Fruit fly (Drosophila melanogaster): ENCODE results near the gene CG44475.

DNA sequence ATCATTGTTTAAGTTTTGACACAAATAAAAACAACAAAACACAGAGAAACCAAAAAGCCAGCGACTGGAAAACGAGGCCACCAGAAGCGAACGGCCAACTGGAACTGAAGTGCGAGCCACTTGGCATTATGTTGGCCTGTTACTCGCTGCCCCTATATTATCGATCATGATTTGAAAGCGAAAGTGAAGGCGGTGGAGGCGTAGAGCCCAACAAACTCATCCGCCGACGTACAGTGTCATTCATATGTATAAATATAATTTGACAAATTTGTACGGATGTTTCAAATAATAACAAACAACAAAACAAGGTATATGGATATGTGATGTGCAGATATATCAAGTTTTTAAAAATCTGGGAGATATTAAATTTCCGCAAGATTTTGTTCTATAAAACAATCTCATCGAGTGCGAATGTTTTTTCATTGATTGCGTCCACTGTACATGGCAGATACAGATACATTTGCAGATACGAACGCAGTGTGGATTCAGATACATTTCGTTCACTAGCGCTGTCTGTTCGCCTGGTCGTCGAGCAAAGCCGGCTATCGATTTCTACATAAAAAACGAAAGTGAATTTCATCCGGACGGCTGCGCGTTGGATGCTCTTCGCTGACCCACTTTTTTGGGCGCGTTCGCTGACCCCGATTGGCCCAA, 28.1 kb upstream of the CG44475 start:
- no peak for TF ChIP-seq Mnt (GFP tag; optimal IDR thresholded peaks at IDR 0.05)
- peak; percentile 26 for TF ChIP-seq CG7101 (tag; optimal IDR thresholded peaks at IDR 0.05)
- peak; percentile 20 for TF ChIP-seq Hr96 (GFP tag; optimal IDR thresholded peaks at IDR 0.05)
- no peak for TF ChIP-seq Clk (GFP tag; optimal IDR thresholded peaks at IDR 0.05)

All from whole organism, adult.